Worm (Caenorhabditis elegans) whole organism, L3 larva: Measurements from ENCODE around the gene prp-19.

Experiments used
- ama-1 ChIP-seq: fragments of 150-350 bp; optimal IDR thresholded peaks from 2 replicates; lab custom pipeline; 2018
- pqm-1 ChIP-seq: fragments of 150-350 bp; optimal IDR thresholded peaks from 2 replicates; lab custom pipeline; 2017; ENCODE audit warnings: missing biosample characterization, missing genetic modification characterization, inconsistent platforms
- ztf-4 ChIP-seq: fragments of 150-350 bp; optimal IDR thresholded peaks from 2 replicates; lab custom pipeline; 2014; ENCODE audit warnings: missing biosample characterization, missing genetic modification characterization

DNA sequence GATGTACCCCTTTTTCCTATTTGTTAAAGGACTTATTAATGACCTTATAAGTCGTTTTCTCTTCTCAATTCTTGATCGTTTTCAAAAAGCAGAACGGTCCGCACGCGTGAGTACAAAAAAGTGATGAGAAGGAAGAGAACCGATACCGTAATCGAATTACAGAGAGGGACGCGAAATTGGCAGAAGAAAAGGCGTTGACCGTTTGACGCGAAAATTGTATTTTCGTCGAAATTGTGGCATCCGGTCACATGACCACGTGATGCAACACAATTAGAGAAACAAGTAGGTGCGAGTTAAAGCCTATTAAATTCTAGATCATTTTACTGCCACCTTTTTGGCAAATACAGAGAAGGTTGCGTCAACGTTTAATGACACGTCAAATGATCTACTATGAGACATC is 27.7 kb downstream of the prp-19 start:
- TF ChIP-seq pqm-1 (tag; lab: Kevin White, UChicago) (no peak), ztf-4 (tag; lab: Kevin White, UChicago) (no peak), ama-1 (lab: Kevin White, UChicago) (no peak)
